Fruit fly (Drosophila melanogaster): Measurements from ENCODE around the gene Ziz.

The Ziz gene

DNA sequence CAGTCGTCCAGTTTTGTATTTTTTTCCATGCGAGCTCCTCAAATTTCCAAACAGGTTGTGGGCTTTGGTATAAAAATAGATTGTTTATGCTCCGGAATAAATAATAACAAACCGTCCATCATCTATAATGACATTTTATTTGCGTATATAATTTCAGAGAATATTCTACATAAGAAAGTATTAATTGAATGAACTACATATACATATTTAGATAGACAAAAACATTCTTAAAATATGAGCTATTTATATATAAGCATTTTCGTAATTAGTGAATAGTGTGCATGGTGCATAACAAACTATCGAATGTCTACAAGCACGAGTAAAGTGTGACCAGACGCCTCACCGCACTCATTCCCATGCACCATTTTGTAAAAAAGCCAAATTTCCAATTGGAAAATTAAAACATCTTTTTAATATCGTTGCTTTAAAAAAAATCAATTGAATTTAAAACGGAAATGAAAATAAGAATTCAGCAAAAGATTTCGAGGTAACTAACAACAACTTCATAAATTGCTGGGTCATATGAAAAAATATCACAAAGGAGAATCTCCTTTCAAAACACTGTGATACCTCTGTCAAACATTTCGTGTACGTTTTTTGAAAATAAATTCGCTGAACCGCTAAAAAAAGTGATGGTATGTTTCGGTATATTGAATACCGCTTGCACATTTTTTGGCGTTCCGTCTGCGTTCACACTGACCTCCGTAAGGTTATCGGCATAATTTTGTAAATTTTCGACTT is 69.6 kb downstream of the Ziz start, which contains the start of gene muc (continued):
- TF ChIP-seq CG16815 (GFP tag; optimal IDR thresholded peaks at IDR 0.05): peak; percentile 4
- no peak for TF ChIP-seq Neu2 (GFP tag; optimal IDR thresholded peaks at IDR 0.05; ENCODE audit: borderline replicate concordance)
- TF ChIP-seq Gug (GFP tag; IDR thresholded peaks at IDR 0.05): 0 out of 4 replicates have a peak, but pooled peaks have one; percentile 17
- no peak for TF ChIP-seq CG4707 (GFP tag; optimal IDR thresholded peaks at IDR 0.05)
- peak; percentile 65 for TF ChIP-seq nmo (GFP tag; optimal IDR thresholded peaks at IDR 0.05)
- TF ChIP-seq bcd (GFP tag; optimal IDR thresholded peaks at IDR 0.05): peak; percentile 34
- TF ChIP-seq CG12659 (GFP tag; optimal IDR thresholded peaks at IDR 0.05): peak; percentile 77
- no peak for TF ChIP-seq Usf (GFP tag; optimal IDR thresholded peaks at IDR 0.05)
- peak; percentile 60 for TF ChIP-seq E2f2 (GFP tag; IDR thresholded peaks at IDR 0.05)
- TF ChIP-seq CG17912 (GFP tag; optimal IDR thresholded peaks at IDR 0.05): no peak
- TF ChIP-seq CG4404 (GFP tag; IDR thresholded peaks at IDR 0.05): no peak
- TF ChIP-seq disco-r (GFP tag; optimal IDR thresholded peaks at IDR 0.05): no peak
- TF ChIP-seq mam (GFP tag; optimal IDR thresholded peaks at IDR 0.05): peak; percentile 52
- TF ChIP-seq sisA (GFP tag; IDR thresholded peaks at IDR 0.05): 0 out of 2 replicates have a peak, but pooled peaks have one; percentile 28
- no peak for TF ChIP-seq pros (GFP tag; optimal IDR thresholded peaks at IDR 0.05)
- TF ChIP-seq cato (GFP tag; optimal IDR thresholded peaks at IDR 0.05; ENCODE audit: borderline replicate concordance): no peak
- no peak for TF ChIP-seq en (GFP tag; optimal IDR thresholded peaks at IDR 0.05)
- TF ChIP-seq CG4820 (GFP tag; optimal IDR thresholded peaks at IDR 0.05): peak; percentile 20
- no peak for TF ChIP-seq yki (optimal IDR thresholded peaks at IDR 0.05)
- 0 out of 2 replicates have a peak, but pooled peaks have one; percentile 14 for TF ChIP-seq CG14014 (GFP tag; IDR thresholded peaks at IDR 0.05)
- no peak for TF ChIP-seq tna (GFP tag; IDR thresholded peaks at IDR 0.05; ENCODE audit: partially characterized antibody)
- TF ChIP-seq ken (GFP tag; IDR thresholded peaks at IDR 0.05): 0 out of 3 replicates have a peak, but pooled peaks have one; percentile 8
- no peak for TF ChIP-seq Six4 (GFP tag; optimal IDR thresholded peaks at IDR 0.05)
- peak; percentile 63 for TF ChIP-seq D19A (tag; optimal IDR thresholded peaks at IDR 0.05)
- TF ChIP-seq ato (GFP tag; IDR thresholded peaks at IDR 0.05; ENCODE audit: partially characterized antibody): no peak
- no peak for TF ChIP-seq CG11695 (GFP tag; IDR thresholded peaks at IDR 0.05)
- peak; percentile 90 for TF ChIP-seq sens (GFP tag)
- TF ChIP-seq CG9932 (GFP tag; IDR thresholded peaks at IDR 0.05): peak; percentile 72
- TF ChIP-seq CG6854 (GFP tag; optimal IDR thresholded peaks at IDR 0.05): no peak
- TF ChIP-seq CG8765 (GFP tag; IDR thresholded peaks at IDR 0.05): no peak
- no peak for TF ChIP-seq MTF-1 (GFP tag; optimal IDR thresholded peaks at IDR 0.05; ENCODE audit: borderline replicate concordance)
- no peak for TF ChIP-seq ase (GFP tag; IDR thresholded peaks at IDR 0.05)
- peak; percentile 53 for TF ChIP-seq CG2678 (tag; optimal IDR thresholded peaks at IDR 0.05)
- peak; percentile 31 for TF ChIP-seq dmrt99B (tag; optimal IDR thresholded peaks at IDR 0.05)
- TF ChIP-seq Sry-δ (GFP tag; optimal IDR thresholded peaks at IDR 0.05): peak; percentile 70
- no peak for TF ChIP-seq CG2202 (tag; optimal IDR thresholded peaks at IDR 0.05)
- TF ChIP-seq pb (GFP tag; optimal IDR thresholded peaks at IDR 0.05): no peak
- no peak for TF ChIP-seq Hand (GFP tag; optimal IDR thresholded peaks at IDR 0.05)
- peak; percentile 71 for TF ChIP-seq knrl (GFP tag; IDR thresholded peaks at IDR 0.05; ENCODE audit: partially characterized antibody)
- peak; percentile 24; the same call in 1 of the 2 replicates for TF ChIP-seq ranshi (GFP tag; IDR thresholded peaks at IDR 0.05)
- peak; percentile 57 for TF ChIP-seq chn (GFP tag; optimal IDR thresholded peaks at IDR 0.05)
- no peak for TF ChIP-seq salm (tag; optimal IDR thresholded peaks at IDR 0.05)
- TF ChIP-seq ac (GFP tag; optimal IDR thresholded peaks at IDR 0.05): no peak
- TF ChIP-seq Spps (tag; optimal IDR thresholded peaks at IDR 0.05): no peak
- TF ChIP-seq CG11723 (GFP tag; optimal IDR thresholded peaks at IDR 0.05): no peak
- no peak for TF ChIP-seq fd102C (GFP tag; optimal IDR thresholded peaks at IDR 0.05)
- no peak for TF ChIP-seq CG17612 (GFP tag; IDR thresholded peaks at IDR 0.05)
- TF ChIP-seq HLH4C (GFP tag; IDR thresholded peaks at IDR 0.05; ENCODE audit: partially characterized antibody): 0 out of 3 replicates have a peak, but pooled peaks have one; percentile 30
- TF ChIP-seq CG15514 (GFP tag; optimal IDR thresholded peaks at IDR 0.05): peak; percentile 42

All from whole organism, embryonic.